Fruit fly (Drosophila melanogaster) whole organism, embryonic: ENCODE data around the gene Slimp.

Source experiments
- Bteb2 ChIP-seq: fragments of 200-800 bp; sonication (Bioruptor generic); optimal IDR thresholded peaks from 2 replicates; lab custom pipeline; 2016; ENCODE audit warnings: missing biosample characterization, missing genetic modification characterization
- CG11696 ChIP-seq: fragments of 200-800 bp; sonication (Bioruptor generic); IDR thresholded peaks from 2 replicates; pipeline ENCODE4 v1.3.6; 2022; ENCODE audit warnings: missing biosample characterization, missing genetic modification characterization
- CG13287 ChIP-seq: fragments of 200-800 bp; sonication (Bioruptor generic); IDR thresholded peaks from 2 replicates; pipeline ENCODE4 v1.3.6; 2022; ENCODE audit warnings: missing biosample characterization, missing genetic modification characterization; ENCODE audit not compliant: partially characterized antibody
- CG13296 ChIP-seq: fragments of 200-800 bp; sonication (Bioruptor generic); optimal IDR thresholded peaks from 3 replicates; lab custom pipeline; 2018; ENCODE audit warnings: missing biosample characterization, mild to moderate bottlenecking, missing genetic modification characterization
- CG13894 ChIP-seq: fragments of 200-800 bp; sonication (Bioruptor generic); optimal IDR thresholded peaks from 3 replicates; lab custom pipeline; 2018; ENCODE audit warnings: missing biosample characterization, mild to moderate bottlenecking, missing genetic modification characterization, moderate library complexity
- CG14965 ChIP-seq: fragments of 200-800 bp; sonication (Bioruptor generic); optimal IDR thresholded peaks from 2 replicates; lab custom pipeline; 2016; ENCODE audit warnings: missing biosample characterization, missing genetic modification characterization, borderline replicate concordance
- CG1792 ChIP-seq: fragments of 200-800 bp; sonication (Bioruptor generic); optimal IDR thresholded peaks from 2 replicates; lab custom pipeline; 2016; ENCODE audit warnings: missing biosample characterization, missing genetic modification characterization
- CG2199 ChIP-seq: fragments of 200-800 bp; sonication (Bioruptor generic); IDR thresholded peaks from 3 replicates; pipeline ENCODE4 v1.3.6; 2022; ENCODE audit warnings: missing biosample characterization, missing genetic modification characterization
- CG30431 ChIP-seq: fragments of 200-800 bp; sonication (Bioruptor generic); optimal IDR thresholded peaks from 2 replicates; lab custom pipeline; 2017; ENCODE audit warnings: missing biosample characterization, missing genetic modification characterization
- CG34224 ChIP-seq: fragments of 200-800 bp; sonication (Bioruptor generic); IDR thresholded peaks from 3 replicates; pipeline ENCODE4 v1.3.6; 2022; ENCODE audit warnings: missing biosample characterization, missing genetic modification characterization; ENCODE audit not compliant: partially characterized antibody
- CG4404 ChIP-seq: fragments of 200-800 bp; sonication (Bioruptor generic); IDR thresholded peaks from 2 replicates; pipeline ENCODE4 v1.3.6; 2022; ENCODE audit warnings: missing biosample characterization, missing genetic modification characterization
- CG4424 ChIP-seq: fragments of 200-800 bp; sonication (Bioruptor generic); optimal IDR thresholded peaks from 3 replicates; lab custom pipeline; 2016; ENCODE audit warnings: missing biosample characterization, missing genetic modification characterization
- CG8359 ChIP-seq: fragments of 200-800 bp; sonication (Bioruptor generic); optimal IDR thresholded peaks from 2 replicates; lab custom pipeline; 2017; ENCODE audit warnings: missing biosample characterization, mild to moderate bottlenecking, missing genetic modification characterization, borderline replicate concordance
- CG9215 ChIP-seq: fragments of 200-800 bp; sonication (Bioruptor generic); IDR thresholded peaks from 2 replicates; pipeline ENCODE4 v1.3.6; 2022; ENCODE audit warnings: missing biosample characterization, missing genetic modification characterization
- CG9437 ChIP-seq: fragments of 200-800 bp; sonication (Bioruptor generic); optimal IDR thresholded peaks from 2 replicates; lab custom pipeline; 2018; ENCODE audit warnings: missing biosample characterization, mild to moderate bottlenecking, missing genetic modification characterization
- CTCF ChIP-seq: fragments of 200-800 bp; sonication (Bioruptor generic); optimal IDR thresholded peaks from 2 replicates; lab custom pipeline; 2017; ENCODE audit warnings: missing biosample characterization, mild to moderate bottlenecking, missing genetic modification characterization, moderate library complexity
- Dip2 ChIP-seq: fragments of 200-800 bp; sonication (Bioruptor generic); IDR thresholded peaks from 2 replicates; pipeline ENCODE4 v1.3.6; 2022; ENCODE audit warnings: missing biosample characterization, missing genetic modification characterization
- Dip3 ChIP-seq: fragments of 200-800 bp; sonication (Bioruptor generic); optimal IDR thresholded peaks from 3 replicates; lab custom pipeline; 2016; ENCODE audit warnings: missing biosample characterization, missing genetic modification characterization
- HLH3B ChIP-seq: fragments of 200-800 bp; sonication (Bioruptor generic); IDR thresholded peaks from 2 replicates; pipeline ENCODE4 v1.3.6; 2022; ENCODE audit warnings: missing biosample characterization, missing genetic modification characterization
- Lim3 ChIP-seq: fragments of 200-800 bp; sonication (Bioruptor generic); IDR thresholded peaks from 2 replicates; pipeline ENCODE4 v1.3.6; 2022; ENCODE audit warnings: missing biosample characterization, missing genetic modification characterization
- MTF-1 ChIP-seq: fragments of 200-800 bp; sonication (Bioruptor generic); optimal IDR thresholded peaks from 2 replicates; lab custom pipeline; 2018; ENCODE audit warnings: missing biosample characterization, mild to moderate bottlenecking, missing genetic modification characterization, borderline replicate concordance
- Mrtf ChIP-seq: fragments of 200-800 bp; sonication (Bioruptor generic); IDR thresholded peaks from 3 replicates; pipeline ENCODE4 v1.3.6; 2022; ENCODE audit warnings: missing biosample characterization, missing genetic modification characterization
- NC2β ChIP-seq: fragments of 200-800 bp; sonication (Bioruptor generic); optimal IDR thresholded peaks from 2 replicates; lab custom pipeline; 2016; ENCODE audit warnings: missing biosample characterization, missing genetic modification characterization
- NFAT ChIP-seq: fragments of 200-800 bp; sonication (Bioruptor generic); IDR thresholded peaks from 2 replicates; pipeline ENCODE4 v1.3.6; 2022; ENCODE audit warnings: missing biosample characterization, missing genetic modification characterization
- Sox102F ChIP-seq: fragments of 200-800 bp; sonication (Bioruptor generic); optimal IDR thresholded peaks from 2 replicates; lab custom pipeline; 2018; ENCODE audit warnings: missing biosample characterization, mild to moderate bottlenecking, missing genetic modification characterization, moderate library complexity
- ac ChIP-seq: fragments of 200-800 bp; sonication (Bioruptor generic); optimal IDR thresholded peaks from 3 replicates; lab custom pipeline; 2017; ENCODE audit warnings: missing biosample characterization, mild to moderate bottlenecking, missing genetic modification characterization
- al ChIP-seq: fragments of 200-800 bp; sonication (Bioruptor generic); IDR thresholded peaks from 2 replicates; pipeline ENCODE4 v1.3.6; 2022; ENCODE audit warnings: missing biosample characterization, missing genetic modification characterization
- danr ChIP-seq: fragments of 200-800 bp; sonication (Bioruptor generic); IDR thresholded peaks from 2 replicates; pipeline ENCODE4 v1.3.6; 2022; ENCODE audit warnings: missing biosample characterization, missing genetic modification characterization
- ems ChIP-seq: fragments of 200-800 bp; sonication (Bioruptor generic); optimal IDR thresholded peaks from 3 replicates; lab custom pipeline; 2016; ENCODE audit warnings: missing biosample characterization, missing genetic modification characterization
- gcm ChIP-seq: fragments of 200-800 bp; sonication (Bioruptor generic); optimal IDR thresholded peaks from 2 replicates; lab custom pipeline; 2019; ENCODE audit warnings: missing biosample characterization, mild to moderate bottlenecking, missing genetic modification characterization, moderate library complexity
- gem ChIP-seq: fragments of 200-800 bp; sonication (Bioruptor generic); optimal IDR thresholded peaks from 2 replicates; lab custom pipeline; 2019; ENCODE audit warnings: missing biosample characterization, mild to moderate bottlenecking, missing genetic modification characterization, moderate library complexity
- grn ChIP-seq: fragments of 200-800 bp; sonication (Bioruptor generic); optimal IDR thresholded peaks from 3 replicates; lab custom pipeline; 2017; ENCODE audit warnings: missing biosample characterization, missing genetic modification characterization
- hbn ChIP-seq: fragments of 200-800 bp; sonication (Bioruptor generic); IDR thresholded peaks from 2 replicates; pipeline ENCODE4 v1.3.6; 2022; ENCODE audit warnings: missing biosample characterization, missing genetic modification characterization; ENCODE audit not compliant: partially characterized antibody
- hkb ChIP-seq, 2 experiments: fragments of 200-800 bp in 1 of 2; fragments of >200 bp in 1 of 2; sonication (Bioruptor generic) in 1 of 2; IDR thresholded peaks in 1 of 2; optimal IDR thresholded peaks in 1 of 2; 2 replicates each; pipeline versions ENCODE4 v1.3.6 to Lab custom; 2017 to 2022; ENCODE audit warnings: missing biosample characterization in 1 of 2, missing genetic modification characterization in 1 of 2
- jigr1 ChIP-seq: fragments of 200-800 bp; sonication (Bioruptor generic); IDR thresholded peaks from 3 replicates; pipeline ENCODE4 v1.3.6; 2022; ENCODE audit warnings: missing biosample characterization, missing genetic modification characterization
- kah ChIP-seq: fragments of 200-800 bp; sonication (Bioruptor generic); optimal IDR thresholded peaks from 2 replicates; lab custom pipeline; 2018; ENCODE audit warnings: missing biosample characterization, mild to moderate bottlenecking, missing genetic modification characterization
- ken ChIP-seq: fragments of 200-800 bp; sonication (Bioruptor generic); IDR thresholded peaks from 3 replicates; pipeline ENCODE4 v1.3.6; 2022; ENCODE audit warnings: missing biosample characterization, missing genetic modification characterization
- mirr ChIP-seq: fragments of 200-800 bp; sonication (Bioruptor generic); optimal IDR thresholded peaks from 3 replicates; lab custom pipeline; 2018; ENCODE audit warnings: missing biosample characterization, mild to moderate bottlenecking, missing genetic modification characterization
- mld ChIP-seq: fragments of 200-800 bp; sonication (Bioruptor generic); IDR thresholded peaks from 3 replicates; pipeline ENCODE4 v1.3.6; 2022; ENCODE audit warnings: missing biosample characterization, missing genetic modification characterization; ENCODE audit not compliant: partially characterized antibody
- nau ChIP-seq: fragments of 200-800 bp; sonication (Bioruptor generic); optimal IDR thresholded peaks from 3 replicates; lab custom pipeline; 2017; ENCODE audit warnings: missing biosample characterization, mild to moderate bottlenecking, missing genetic modification characterization, missing genetic modification reagents
- nerfin-1 ChIP-seq: fragments of 200-800 bp; sonication (Bioruptor generic); optimal IDR thresholded peaks from 3 replicates; lab custom pipeline; 2019; ENCODE audit warnings: missing biosample characterization, mild to moderate bottlenecking, missing genetic modification characterization, moderate library complexity
- pb ChIP-seq: fragments of 200-800 bp; sonication (Bioruptor generic); optimal IDR thresholded peaks from 3 replicates; lab custom pipeline; 2016; ENCODE audit warnings: missing biosample characterization, missing genetic modification characterization
- pfk ChIP-seq: fragments of 200-800 bp; sonication (Bioruptor generic); optimal IDR thresholded peaks from 2 replicates; lab custom pipeline; 2018; ENCODE audit warnings: missing biosample characterization, mild to moderate bottlenecking, missing genetic modification characterization, moderate library complexity
- ranshi ChIP-seq: fragments of 200-800 bp; sonication (Bioruptor generic); IDR thresholded peaks from 2 replicates; pipeline ENCODE4 v1.3.6; 2022; ENCODE audit warnings: missing biosample characterization, missing genetic modification characterization
- sna ChIP-seq: fragments of 200-800 bp; sonication (Bioruptor generic); IDR thresholded peaks from 2 replicates; pipeline ENCODE4 v1.3.6; 2022; ENCODE audit warnings: missing biosample characterization, missing genetic modification characterization; ENCODE audit not compliant: partially characterized antibody
- tll ChIP-seq, 2 experiments: fragments of 200-800 bp in 1 of 2; fragments of >200 bp in 1 of 2; sonication (Bioruptor generic) in 1 of 2; optimal IDR thresholded peaks; 2 replicates each; lab custom pipeline; 2017 to 2019; ENCODE audit warnings: missing biosample characterization in 2 of 2, missing genetic modification characterization in 2 of 2, mild to moderate bottlenecking in 1 of 2, moderate library complexity in 1 of 2
- toy ChIP-seq: fragments of 200-800 bp; sonication (Bioruptor generic); IDR thresholded peaks from 2 replicates; pipeline ENCODE4 v1.3.6; 2022; ENCODE audit warnings: missing biosample characterization, missing genetic modification characterization
- unc-4 ChIP-seq: fragments of 200-800 bp; sonication (Bioruptor generic); IDR thresholded peaks from 2 replicates; pipeline ENCODE4 v1.3.6; 2022; ENCODE audit warnings: missing biosample characterization, missing genetic modification characterization; ENCODE audit not compliant: partially characterized antibody

Slimp gene

dm6 chr3R:24151924-24152809 is 3.4 kb upstream of the Slimp start, which contains the start of the genes p38a and CG6178 (continued):
- peak; percentile 98 for TF ChIP-seq CG13296 (GFP tag; lab: Kevin White, UChicago)
- peak; percentile 94 for TF ChIP-seq danr (GFP tag; lab: Robert Waterston, UW)
- 0 out of 3 replicates have a peak, but pooled peaks have one; percentile 25 for TF ChIP-seq CG34224
- TF ChIP-seq gem = peak; percentile 99
- peak; percentile 91; the same call in 2 of the 3 replicates for TF ChIP-seq jigr1 (GFP tag; lab: Robert Waterston, UW)
- peak; percentile 84 for TF ChIP-seq grn (GFP tag; lab: Kevin White, UChicago)
- TF ChIP-seq tll (GFP tag; optimal IDR thresholded peaks at IDR 0.05; lab: Kevin White, UChicago) = no peak
- peak; percentile 48 for TF ChIP-seq CTCF (GFP tag; lab: Kevin White, UChicago)
- TF ChIP-seq CG11696 (GFP tag; lab: Robert Waterston, UW) = peak; percentile 81
- peak; percentile 92 for TF ChIP-seq CG2199 (GFP tag; lab: Robert Waterston, UW)
- peak; percentile 94 for TF ChIP-seq CG4424 (GFP tag; lab: Kevin White, UChicago)
- TF ChIP-seq HLH3B (GFP tag; lab: Robert Waterston, UW) = peak; percentile 97
- peak; percentile 96 for TF ChIP-seq CG9437 (GFP tag; lab: Kevin White, UChicago)
- TF ChIP-seq hkb (optimal IDR thresholded peaks at IDR 0.05; lab: Kevin White, UChicago) = no peak
- TF ChIP-seq hkb (GFP tag; IDR thresholded peaks at IDR 0.05; lab: Robert Waterston, UW) = peak; percentile 97
- peak; percentile 94 for TF ChIP-seq ken (GFP tag; lab: Robert Waterston, UW)
- peak; percentile 87 for TF ChIP-seq CG8359 (GFP tag; lab: Kevin White, UChicago)
- no peak for TF ChIP-seq nau
- no peak for TF ChIP-seq hbn (GFP tag; lab: Robert Waterston, UW)
- peak; percentile 88 for TF ChIP-seq CG4404 (GFP tag; lab: Robert Waterston, UW)
- TF ChIP-seq Bteb2 (GFP tag; lab: Kevin White, UChicago) = peak; percentile 21
- peak; percentile 67 for TF ChIP-seq ac
- peak; percentile 96 for TF ChIP-seq CG9215 (GFP tag; lab: Robert Waterston, UW)
- TF ChIP-seq ems = peak; percentile 36
- no peak for TF ChIP-seq sna (GFP tag; lab: Robert Waterston, UW)
- no peak for TF ChIP-seq CG13287 (GFP tag; lab: Robert Waterston, UW)
- TF ChIP-seq gcm (GFP tag; lab: Kevin White, UChicago) = peak; percentile 98
- TF ChIP-seq Dip2 (GFP tag; lab: Robert Waterston, UW) = peak; percentile 56
- TF ChIP-seq Lim3 = peak; percentile 94
- no peak for TF ChIP-seq unc-4 (GFP tag; lab: Robert Waterston, UW)
- TF ChIP-seq nerfin-1 (tag; lab: Kevin White, UChicago) = peak; percentile 91
- peak; percentile 96 for TF ChIP-seq CG13894 (tag; lab: Kevin White, UChicago)
- TF ChIP-seq CG14965 (GFP tag; lab: Kevin White, UChicago) = no peak
- no peak for TF ChIP-seq pb (GFP tag; lab: Kevin White, UChicago)
- peak; percentile 95 for TF ChIP-seq NFAT (GFP tag; lab: Robert Waterston, UW)
- peak; percentile 92 for TF ChIP-seq kah (GFP tag; lab: Kevin White, UChicago)
- peak; percentile 74 for TF ChIP-seq MTF-1 (GFP tag; lab: Kevin White, UChicago)
- peak; percentile 43 for TF ChIP-seq pfk (GFP tag; lab: Kevin White, UChicago)
- no peak for TF ChIP-seq mld (GFP tag; lab: Robert Waterston, UW)
- peak; percentile 95 for TF ChIP-seq CG30431 (GFP tag; lab: Kevin White, UChicago)
- TF ChIP-seq Sox102F (GFP tag; lab: Kevin White, UChicago) = peak; percentile 99
- peak; percentile 76 for TF ChIP-seq Dip3
- peak; percentile 84 for TF ChIP-seq mirr
- TF ChIP-seq CG1792 = no peak
- TF ChIP-seq ranshi (GFP tag; lab: Robert Waterston, UW) = peak; percentile 97
- no peak for TF ChIP-seq NC2β (GFP tag; lab: Kevin White, UChicago)
- TF ChIP-seq al (GFP tag; lab: Robert Waterston, UW) = peak; percentile 97
- peak; percentile 95 for TF ChIP-seq Mrtf (GFP tag; lab: Robert Waterston, UW)
- peak; percentile 82 for TF ChIP-seq toy (GFP tag; lab: Robert Waterston, UW)
